Fruit fly (Drosophila melanogaster): Measurements from ENCODE around the gene Obp73a.

DNA sequence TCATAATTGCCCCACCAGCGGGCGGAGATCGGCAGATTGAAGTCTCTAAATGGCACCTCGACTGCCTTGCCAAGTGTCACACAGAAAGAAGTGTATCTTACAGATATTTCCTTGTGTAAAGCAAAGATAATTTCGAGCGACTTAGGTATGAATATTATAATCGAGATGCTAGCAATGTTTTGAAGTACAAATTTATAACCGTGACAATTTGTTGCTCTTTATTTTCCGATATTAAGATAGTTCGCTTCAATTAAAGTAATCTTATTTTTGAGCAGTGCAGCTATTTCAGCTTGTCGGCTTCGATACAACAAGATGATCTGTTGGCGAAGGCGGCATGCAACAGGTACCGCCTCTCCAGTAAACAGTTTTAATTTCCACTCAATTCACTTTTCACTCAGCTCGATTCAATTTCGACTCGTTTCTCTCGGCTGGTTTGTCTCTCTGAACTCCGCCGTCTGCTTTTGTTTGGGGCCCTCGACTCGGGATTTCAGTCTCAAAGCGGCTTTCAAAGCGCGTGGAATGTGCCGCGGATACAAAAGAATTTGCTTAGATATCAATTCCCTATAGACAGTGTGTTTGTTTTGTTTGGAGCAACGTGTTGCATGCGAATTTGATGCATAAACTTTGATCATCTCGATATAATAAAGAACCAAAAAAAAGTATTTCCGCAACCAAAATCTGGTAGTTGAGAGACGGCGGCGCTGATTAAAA is 28.2 kb upstream of the Obp73a start:
- TF ChIP-seq h (GFP tag; optimal IDR thresholded peaks at IDR 0.05) (peak; percentile 64), OdsH (GFP tag; optimal IDR thresholded peaks at IDR 0.05) (no peak), rgr (GFP tag; optimal IDR thresholded peaks at IDR 0.05) (peak; percentile 7), sv (GFP tag; optimal IDR thresholded peaks at IDR 0.05) (no peak), psq (GFP tag; optimal IDR thresholded peaks at IDR 0.05) (no peak)
